Worm (Caenorhabditis elegans) whole organism, late embryonic: Measurements from ENCODE around the gene Y43F8B.29.

ENCODE experiments used
- C38D4.7 ChIP-seq: fragments of 200-800 bp; sonication (Bioruptor generic); optimal IDR thresholded peaks from 2 replicates; lab custom pipeline; 2018; ENCODE audit warnings: mild to moderate bottlenecking, missing genetic modification characterization, moderate library complexity, missing compliant biosample characterization
- K02D7.2 ChIP-seq: sonication (generic microtip); optimal IDR thresholded peaks from 2 replicates; lab custom pipeline; 2017; ENCODE audit warnings: mild to moderate bottlenecking, missing genetic modification characterization, missing compliant biosample characterization
- K09A11.1 ChIP-seq: sonication (generic microtip); optimal IDR thresholded peaks from 2 replicates; lab custom pipeline; 2017; ENCODE audit warnings: antibody characterized with exemption, mild to moderate bottlenecking, missing genetic modification characterization, missing compliant biosample characterization; ENCODE audit not compliant: insufficient read depth
- T23F11.4 ChIP-seq: fragments of 200-800 bp; sonication (Bioruptor generic); optimal IDR thresholded peaks from 2 replicates; lab custom pipeline; 2018; ENCODE audit warnings: mild to moderate bottlenecking, missing genetic modification characterization, missing compliant biosample characterization
- Y22D7AL.16 ChIP-seq: sonication (generic microtip); optimal IDR thresholded peaks from 2 replicates; lab custom pipeline; 2016; ENCODE audit warnings: missing genetic modification characterization, missing compliant biosample characterization
- ama-1 ChIP-seq: fragments of 150-350 bp; optimal IDR thresholded peaks from 2 replicates; lab custom pipeline; 2014
- ceh-14 ChIP-seq: sonication (generic microtip); optimal IDR thresholded peaks from 2 replicates; lab custom pipeline; 2016; ENCODE audit warnings: missing genotype, missing genetic modification characterization, missing compliant biosample characterization
- ceh-18 ChIP-seq: sonication (generic microtip); optimal IDR thresholded peaks from 2 replicates; lab custom pipeline; 2016; ENCODE audit warnings: missing genetic modification characterization, missing compliant biosample characterization
- ceh-24 ChIP-seq: sonication (generic microtip); optimal IDR thresholded peaks from 2 replicates; lab custom pipeline; 2016; ENCODE audit warnings: mild to moderate bottlenecking, missing genetic modification characterization, missing compliant biosample characterization
- ceh-31 ChIP-seq: sonication (generic microtip); optimal IDR thresholded peaks from 2 replicates; lab custom pipeline; 2016; ENCODE audit warnings: missing genetic modification characterization, missing compliant biosample characterization
- ceh-34 ChIP-seq: sonication (generic microtip); optimal IDR thresholded peaks from 2 replicates; lab custom pipeline; 2016; ENCODE audit warnings: mild to moderate bottlenecking, missing genetic modification characterization, missing compliant biosample characterization
- ceh-45 ChIP-seq: fragments of 200-800 bp; sonication (Bioruptor generic); IDR thresholded peaks from 2 replicates; pipeline ENCODE4 v1.3.6; 2022; ENCODE audit warnings: missing genetic modification reagents, missing genetic modification characterization, missing compliant biosample characterization
- ceh-6 ChIP-seq: fragments of 200-800 bp; sonication (Bioruptor generic); optimal IDR thresholded peaks from 2 replicates; lab custom pipeline; 2018; ENCODE audit warnings: mild to moderate bottlenecking, missing genetic modification characterization, missing compliant biosample characterization
- dmd-4 ChIP-seq: sonication (generic microtip); optimal IDR thresholded peaks from 2 replicates; lab custom pipeline; 2016; ENCODE audit warnings: borderline replicate concordance, missing genetic modification characterization, missing compliant biosample characterization
- dve-1 ChIP-seq: sonication (generic microtip); optimal IDR thresholded peaks from 2 replicates; lab custom pipeline; 2017; ENCODE audit warnings: antibody characterized with exemption, mild to moderate bottlenecking, missing genetic modification characterization, missing compliant biosample characterization
- fax-1 ChIP-seq: sonication (generic microtip); optimal IDR thresholded peaks from 2 replicates; lab custom pipeline; 2016; ENCODE audit warnings: missing genotype, missing genetic modification characterization, missing compliant biosample characterization
- fkh-10 ChIP-seq: fragments of 150-350 bp; optimal IDR thresholded peaks from 2 replicates; lab custom pipeline; 2014; ENCODE audit warnings: missing biosample characterization, missing genetic modification reagents, missing genetic modification characterization
- gmeb-2 ChIP-seq: sonication (generic microtip); optimal IDR thresholded peaks from 2 replicates; lab custom pipeline; 2016; ENCODE audit warnings: missing genetic modification characterization, inconsistent platforms, missing compliant biosample characterization
- hlh-13 ChIP-seq: fragments of 200-800 bp; sonication (Bioruptor generic); optimal IDR thresholded peaks from 2 replicates; lab custom pipeline; 2018; ENCODE audit warnings: mild to moderate bottlenecking, missing genetic modification characterization, missing compliant biosample characterization
- hlh-15 ChIP-seq: sonication (generic microtip); optimal IDR thresholded peaks from 2 replicates; lab custom pipeline; 2016; ENCODE audit warnings: missing genetic modification characterization, missing compliant biosample characterization
- hlh-6 ChIP-seq: sonication (generic microtip); optimal IDR thresholded peaks from 2 replicates; lab custom pipeline; 2016; ENCODE audit warnings: missing genotype, missing genetic modification characterization, missing compliant biosample characterization
- hlh-8 ChIP-seq: sonication (generic microtip); optimal IDR thresholded peaks from 2 replicates; lab custom pipeline; 2016; ENCODE audit warnings: missing genotype, missing genetic modification characterization, missing compliant biosample characterization
- lim-6 ChIP-seq: sonication (generic microtip); optimal IDR thresholded peaks from 2 replicates; lab custom pipeline; 2016; ENCODE audit warnings: missing genetic modification characterization, missing compliant biosample characterization
- mec-3 ChIP-seq: sonication (generic microtip); optimal IDR thresholded peaks from 2 replicates; lab custom pipeline; 2016; ENCODE audit warnings: borderline replicate concordance, missing genetic modification characterization, missing compliant biosample characterization
- nfya-1 ChIP-seq: sonication (generic microtip); optimal IDR thresholded peaks from 2 replicates; lab custom pipeline; 2017; ENCODE audit warnings: missing genetic modification characterization, mild to moderate bottlenecking, missing compliant biosample characterization, antibody characterized with exemption, moderate library complexity
- nhr-11 ChIP-seq: fragments of 150-350 bp; optimal IDR thresholded peaks from 2 replicates; lab custom pipeline; 2014; ENCODE audit warnings: missing biosample characterization, missing genetic modification characterization
- nhr-232 ChIP-seq: sonication (generic microtip); optimal IDR thresholded peaks from 2 replicates; lab custom pipeline; 2016; ENCODE audit warnings: missing genetic modification characterization, missing compliant biosample characterization
- npax-4 ChIP-seq: sonication (generic microtip); optimal IDR thresholded peaks from 2 replicates; lab custom pipeline; 2016; ENCODE audit warnings: missing genetic modification characterization, missing compliant biosample characterization
- odd-2 ChIP-seq: sonication (generic microtip); optimal IDR thresholded peaks from 2 replicates; lab custom pipeline; 2017; ENCODE audit warnings: antibody characterized with exemption, mild to moderate bottlenecking, missing genetic modification characterization, missing compliant biosample characterization
- pha-4 ChIP-seq: fragments of 150-350 bp; optimal IDR thresholded peaks from 2 replicates; lab custom pipeline; 2018; ENCODE audit warnings: missing biosample characterization, missing genetic modification reagents, missing genetic modification characterization
- pqm-1 ChIP-seq: sonication (generic microtip); optimal IDR thresholded peaks from 2 replicates; lab custom pipeline; 2016; ENCODE audit warnings: missing genetic modification characterization, missing compliant biosample characterization
- pros-1 ChIP-seq: fragments of 150-350 bp; optimal IDR thresholded peaks from 2 replicates; lab custom pipeline; 2014; ENCODE audit warnings: missing biosample characterization, missing genetic modification reagents, missing genetic modification characterization
- ref-2 ChIP-seq: sonication (generic microtip); optimal IDR thresholded peaks from 2 replicates; lab custom pipeline; 2016; ENCODE audit warnings: missing genetic modification characterization, missing compliant biosample characterization
- sox-4 ChIP-seq: sonication (generic microtip); optimal IDR thresholded peaks from 2 replicates; lab custom pipeline; 2017; ENCODE audit warnings: mild to moderate bottlenecking, missing genetic modification characterization, inconsistent platforms, missing compliant biosample characterization
- syd-9 ChIP-seq: sonication (generic microtip); optimal IDR thresholded peaks from 2 replicates; lab custom pipeline; 2016; ENCODE audit warnings: mild to moderate bottlenecking, missing genetic modification characterization, moderate library complexity, missing compliant biosample characterization
- unc-42 ChIP-seq: sonication (generic microtip); optimal IDR thresholded peaks from 2 replicates; lab custom pipeline; 2016; ENCODE audit warnings: missing genotype, missing genetic modification characterization, missing compliant biosample characterization
- unc-55 ChIP-seq: sonication (generic microtip); optimal IDR thresholded peaks from 2 replicates; lab custom pipeline; 2017; ENCODE audit warnings: missing biosample characterization, missing genetic modification reagents, missing genetic modification characterization
- unc-86 ChIP-seq: sonication (generic microtip); optimal IDR thresholded peaks from 2 replicates; lab custom pipeline; 2016; ENCODE audit warnings: missing genetic modification characterization, missing compliant biosample characterization
- zip-5 ChIP-seq: sonication (generic microtip); optimal IDR thresholded peaks from 2 replicates; lab custom pipeline; 2016; ENCODE audit warnings: missing genetic modification characterization, missing compliant biosample characterization

Gene Y43F8B.29

DNA sequence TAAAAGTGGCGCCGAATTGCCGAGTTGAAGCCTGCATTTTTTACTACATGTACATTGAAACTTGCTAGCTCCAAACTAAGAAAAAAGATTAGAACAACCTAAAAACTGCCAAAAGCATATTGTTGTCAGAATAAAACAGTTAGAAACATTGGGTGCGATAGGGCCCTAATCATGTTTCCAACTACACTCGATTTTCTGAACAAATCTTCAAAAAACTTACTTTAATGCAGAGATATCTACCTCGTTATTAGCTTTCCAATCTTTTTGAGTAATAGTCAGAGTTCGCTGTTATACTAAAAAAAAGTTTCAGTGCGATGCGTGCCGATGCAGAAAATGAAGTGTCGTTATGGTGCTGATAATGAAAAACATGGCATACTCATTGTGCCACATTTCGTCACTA lies 35.8 kb upstream of the Y43F8B.29 start, which contains the start of the genes Y43F8B.13 and Y43F8B.14:
Y43F8B.13 (plus strand) TSS at position 301 of the 400 bp plus-strand sequence.
Y43F8B.14 (minus strand) TSS at position 322 of the 400 bp plus-strand sequence.
- TF ChIP-seq nfya-1 (tag; lab: Kevin White, UChicago) (no peak), fkh-10 (no peak), dve-1 (tag; lab: Kevin White, UChicago) (no peak), nhr-232 (tag; lab: Kevin White, UChicago) (no peak), ceh-24 (no peak), npax-4 (no peak), odd-2 (tag; lab: Kevin White, UChicago) (no peak), T23F11.4 (GFP tag; lab: Kevin White, UChicago) (no peak), K09A11.1 (tag; lab: Kevin White, UChicago) (no peak), syd-9 (tag; lab: Kevin White, UChicago) (no peak), hlh-8 (tag; lab: Kevin White, UChicago) (no peak), zip-5 (tag; lab: Kevin White, UChicago) (no peak), dmd-4 (tag; lab: Kevin White, UChicago) (no peak), hlh-15 (tag; lab: Kevin White, UChicago) (no peak), hlh-13 (GFP tag; lab: Kevin White, UChicago) (no peak)

DNA sequence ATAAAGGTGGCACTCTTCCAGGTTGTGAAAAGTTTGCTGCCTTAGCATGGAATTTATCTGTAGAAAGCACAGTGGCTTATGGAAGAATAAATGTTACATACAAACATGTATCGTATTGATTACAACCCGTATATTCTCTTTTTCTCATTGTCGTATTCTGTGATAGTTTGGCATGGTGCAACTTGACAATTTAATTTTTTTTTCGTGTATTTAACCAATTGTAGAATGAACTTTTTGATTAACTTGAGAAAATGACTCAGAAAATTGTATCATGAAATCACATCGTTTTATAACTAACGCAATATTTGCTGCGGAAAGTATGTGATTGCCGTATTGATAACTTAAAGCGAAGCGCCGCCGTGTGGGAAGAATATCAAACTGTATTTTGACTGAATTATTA lies 34.3 kb upstream of the Y43F8B.29 start, which contains the start of gene Y43F8B.24:
Y43F8B.24 (plus strand) TSS at position 301 of the 400 bp plus-strand sequence.
- TF ChIP-seq ceh-45 (GFP tag; lab: Robert Waterston, UW): no peak
- TF ChIP-seq ceh-31 (tag; lab: Kevin White, UChicago): no peak
- no peak for TF ChIP-seq ref-2 (tag; lab: Kevin White, UChicago)
- TF ChIP-seq ceh-14: no peak
- TF ChIP-seq K02D7.2: no peak
- TF ChIP-seq pha-4 (tag; lab: Kevin White, UChicago): no peak

DNA sequence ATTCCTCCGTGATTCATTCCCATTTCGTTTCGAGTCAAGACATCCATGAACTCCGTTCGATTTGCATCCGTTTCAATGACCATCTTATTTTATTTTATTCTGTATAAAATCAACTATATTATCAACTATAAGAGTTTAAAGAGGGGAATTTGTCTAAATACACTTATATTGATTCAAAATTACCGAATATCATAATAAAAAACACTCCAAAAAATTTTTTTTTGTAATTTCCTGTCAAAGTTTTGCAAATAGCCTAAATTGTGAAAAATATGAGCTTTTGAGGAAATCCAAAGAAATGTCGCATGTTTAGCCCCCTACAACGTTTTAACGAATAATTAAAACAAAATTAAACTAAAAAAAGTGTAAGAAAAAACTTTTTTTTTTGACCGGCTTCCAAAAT lies 29.4 kb upstream of the Y43F8B.29 start, which contains the start of gene Y43F8B.15:
Y43F8B.15 (minus strand) TSS at position 101 of the 400 bp plus-strand sequence.
- no peak for TF ChIP-seq syd-9 (tag; lab: Kevin White, UChicago)
- TF ChIP-seq npax-4: no peak
- TF ChIP-seq ceh-34 (tag; lab: Kevin White, UChicago): no peak
- TF ChIP-seq gmeb-2 (tag; lab: Kevin White, UChicago): no peak
- no peak for TF ChIP-seq fax-1 (tag; lab: Kevin White, UChicago)
- TF ChIP-seq sox-4: no peak
- TF ChIP-seq ceh-6 (GFP tag; lab: Kevin White, UChicago): no peak
- TF ChIP-seq unc-42 (tag; lab: Kevin White, UChicago): no peak
- TF ChIP-seq hlh-6 (tag; lab: Kevin White, UChicago): no peak
- no peak for TF ChIP-seq hlh-15 (tag; lab: Kevin White, UChicago)
- TF ChIP-seq nfya-1 (tag; lab: Kevin White, UChicago): no peak
- TF ChIP-seq, all 69 proteins: peak for 0

DNA sequence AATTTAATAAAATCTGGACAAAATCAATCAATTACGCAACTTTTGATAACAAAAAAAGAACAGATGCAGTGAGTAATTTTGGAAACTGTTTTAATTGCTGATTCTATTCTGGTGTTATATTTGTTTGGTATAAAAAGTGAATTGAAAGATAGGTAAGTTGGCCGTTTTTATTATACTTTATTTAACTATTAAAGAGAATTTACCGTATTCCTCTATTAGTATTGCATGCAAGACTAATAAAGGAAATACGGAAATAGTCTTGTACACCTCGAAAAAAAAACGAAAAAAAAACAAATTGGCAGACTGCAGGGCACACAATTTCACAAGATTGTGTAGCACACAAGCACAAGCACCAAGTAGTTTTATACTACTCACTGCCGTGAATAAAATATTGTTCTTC lies 28.8 kb upstream of the Y43F8B.29 start, which contains the start of gene Y43F8B.25:
Y43F8B.25 (plus strand) TSS at position 301 of the 400 bp plus-strand sequence.
- TF ChIP-seq unc-42 (tag; lab: Kevin White, UChicago): no peak
- no peak for TF ChIP-seq pros-1 (tag; lab: Kevin White, UChicago)
- TF ChIP-seq nhr-232 (tag; lab: Kevin White, UChicago): no peak
- no peak for TF ChIP-seq hlh-15 (tag; lab: Kevin White, UChicago)
- TF ChIP-seq K09A11.1 (tag; lab: Kevin White, UChicago): no peak
- no peak for TF ChIP-seq nhr-11 (tag; lab: Kevin White, UChicago)
- no peak for TF ChIP-seq C38D4.7 (GFP tag; lab: Kevin White, UChicago)
- no peak for TF ChIP-seq gmeb-2 (tag; lab: Kevin White, UChicago)
- no peak for TF ChIP-seq mec-3 (tag; lab: Kevin White, UChicago)
- no peak for TF ChIP-seq pqm-1
- no peak for TF ChIP-seq lim-6 (tag; lab: Kevin White, UChicago)
- TF ChIP-seq unc-86 (tag; lab: Kevin White, UChicago): no peak
- TF ChIP-seq unc-55 (GFP tag; lab: Kevin White, UChicago): no peak
- TF ChIP-seq ceh-18 (tag; lab: Kevin White, UChicago): no peak
- no peak for TF ChIP-seq hlh-8 (tag; lab: Kevin White, UChicago)
- no peak for TF ChIP-seq ama-1 (lab: Kevin White, UChicago)
- no peak for TF ChIP-seq dmd-4 (tag; lab: Kevin White, UChicago)
- no peak for TF ChIP-seq Y22D7AL.16 (tag; lab: Kevin White, UChicago)
